Fruit fly (Drosophila melanogaster): Measurements from ENCODE around the gene AhcyL1.

Gene AhcyL1

dm6 chr3L:2785941-2786340 is 13.8 kb upstream of the AhcyL1 start:
- TF ChIP-seq CG5204 (GFP tag; optimal IDR thresholded peaks at IDR 0.05) (no peak), toe (GFP tag; optimal IDR thresholded peaks at IDR 0.05) (no peak), kay (GFP tag; ENCODE audit: borderline replicate concordance) (peak; percentile 93)

- TF ChIP-seq bab1 (GFP tag; optimal IDR thresholded peaks at IDR 0.05), result no peak
- peak; percentile 29 for TF ChIP-seq cic (GFP tag; optimal IDR thresholded peaks at IDR 0.05)
- TF ChIP-seq tj (GFP tag; optimal IDR thresholded peaks at IDR 0.05), result no peak
These were observed 10.5 kb upstream of the AhcyL1 start for dm6 chr3L:2782678-2783027.

- peak; percentile 27 for TF ChIP-seq Mnt (GFP tag; optimal IDR thresholded peaks at IDR 0.05)
- TF ChIP-seq CG1620 (GFP tag; optimal IDR thresholded peaks at IDR 0.05), result no peak
- peak; percentile 16 for TF ChIP-seq tj (GFP tag; optimal IDR thresholded peaks at IDR 0.05)
- TF ChIP-seq cic (GFP tag; optimal IDR thresholded peaks at IDR 0.05), result peak; percentile 46
- no peak for TF ChIP-seq kay (GFP tag; ENCODE audit: borderline replicate concordance)
- TF ChIP-seq bab1 (GFP tag; optimal IDR thresholded peaks at IDR 0.05), result peak; percentile 27
- TF ChIP-seq CG14711 (tag; optimal IDR thresholded peaks at IDR 0.05), result peak; percentile 51
These were observed 10.0 kb upstream of the AhcyL1 start, which contains the start of gene Pgant6 for dm6 chr3L:2781991-2782677. Pgant6 (plus strand) TSS chr3L:2782255.

- TF ChIP-seq Clk (GFP tag; optimal IDR thresholded peaks at IDR 0.05) (no peak), bab1 (GFP tag; optimal IDR thresholded peaks at IDR 0.05) (no peak), Mnt (GFP tag; optimal IDR thresholded peaks at IDR 0.05) (peak; percentile 0)
These were observed 8.6 kb upstream of the AhcyL1 start, which contains the start of gene mRpS35 for dm6 chr3L:2780711-2781110. mRpS35 (plus strand) TSS chr3L:2780899.

dm6 chr3L:2773968-2774461 is 1.9 kb upstream of the AhcyL1 start, which contains the start of the genes CG12093 and Atg2:
CG12093 (minus strand) TSS chr3L:2774007.
Atg2 (plus strand) TSS chr3L:2774338.
- peak; percentile 97 for TF ChIP-seq CG7101 (tag; optimal IDR thresholded peaks at IDR 0.05)
- TF ChIP-seq Mnt (GFP tag; optimal IDR thresholded peaks at IDR 0.05), result peak; percentile 88
- TF ChIP-seq CG11617 (GFP tag; optimal IDR thresholded peaks at IDR 0.05), result peak; percentile 96
- TF ChIP-seq ovo (GFP tag; optimal IDR thresholded peaks at IDR 0.05), result peak; percentile 88
- peak; percentile 84 for TF ChIP-seq Hr96 (GFP tag; optimal IDR thresholded peaks at IDR 0.05)
- TF ChIP-seq toe (GFP tag; optimal IDR thresholded peaks at IDR 0.05), result peak; percentile 92
- TF ChIP-seq Crg-1 (GFP tag; optimal IDR thresholded peaks at IDR 0.05), result peak; percentile 92
- no peak for TF ChIP-seq cnc (optimal IDR thresholded peaks at IDR 0.05)
- peak; percentile 95 for TF ChIP-seq bab1 (GFP tag; optimal IDR thresholded peaks at IDR 0.05)
- TF ChIP-seq pad (GFP tag; optimal IDR thresholded peaks at IDR 0.05), result peak; percentile 82
- peak; percentile 88 for TF ChIP-seq CG14711 (tag; optimal IDR thresholded peaks at IDR 0.05)
- TF ChIP-seq kay (GFP tag; ENCODE audit: borderline replicate concordance), result no peak
- TF ChIP-seq tj (GFP tag; optimal IDR thresholded peaks at IDR 0.05), result peak; percentile 85
- peak; percentile 94 for TF ChIP-seq CG12768 (GFP tag; optimal IDR thresholded peaks at IDR 0.05)
- TF ChIP-seq CG1620 (GFP tag; optimal IDR thresholded peaks at IDR 0.05), result peak; percentile 95
- peak; percentile 89 for TF ChIP-seq Clk (GFP tag; optimal IDR thresholded peaks at IDR 0.05)
- TF ChIP-seq CG33017 (tag; optimal IDR thresholded peaks at IDR 0.05), result peak; percentile 95
- TF ChIP-seq cic (GFP tag; optimal IDR thresholded peaks at IDR 0.05), result peak; percentile 72
- peak; percentile 95 for TF ChIP-seq CG7045 (GFP tag; optimal IDR thresholded peaks at IDR 0.05)
- no peak for TF ChIP-seq CG5204 (GFP tag; optimal IDR thresholded peaks at IDR 0.05)

dm6 chr3L:2766269-2767088 is 5.6 kb downstream of the AhcyL1 start, which contains the start of the genes Mrtf and Non2:
Mrtf (minus strand) TSS chr3L:2766536.
Non2 (plus strand) TSS chr3L:2766999.
- peak; percentile 34 for TF ChIP-seq Mnt (GFP tag; optimal IDR thresholded peaks at IDR 0.05)
- TF ChIP-seq tj (GFP tag; optimal IDR thresholded peaks at IDR 0.05), result peak; percentile 4
- TF ChIP-seq CG1620 (GFP tag; optimal IDR thresholded peaks at IDR 0.05), result peak; percentile 71
- peak; percentile 23 for TF ChIP-seq Clk (GFP tag; optimal IDR thresholded peaks at IDR 0.05)
- TF ChIP-seq CG5204 (GFP tag; optimal IDR thresholded peaks at IDR 0.05), result peak; percentile 84
- TF ChIP-seq bab1 (GFP tag; optimal IDR thresholded peaks at IDR 0.05), result peak; percentile 39
- TF ChIP-seq cnc (optimal IDR thresholded peaks at IDR 0.05), result no peak
- peak; percentile 13 for TF ChIP-seq Crg-1 (GFP tag; optimal IDR thresholded peaks at IDR 0.05)
- TF ChIP-seq CG7101 (tag; optimal IDR thresholded peaks at IDR 0.05), result peak; percentile 63
- peak; percentile 42 for TF ChIP-seq ovo (GFP tag; optimal IDR thresholded peaks at IDR 0.05)
- peak; percentile 96 for TF ChIP-seq CG14711 (tag; optimal IDR thresholded peaks at IDR 0.05)
- peak; percentile 48 for TF ChIP-seq kay (GFP tag; ENCODE audit: borderline replicate concordance)
- no peak for TF ChIP-seq cic (GFP tag; optimal IDR thresholded peaks at IDR 0.05)
- TF ChIP-seq Hr96 (GFP tag; optimal IDR thresholded peaks at IDR 0.05), result peak; percentile 79
- peak; percentile 64 for TF ChIP-seq CG12768 (GFP tag; optimal IDR thresholded peaks at IDR 0.05)
- TF ChIP-seq pad (GFP tag; optimal IDR thresholded peaks at IDR 0.05), result peak; percentile 18
- peak; percentile 86 for TF ChIP-seq toe (GFP tag; optimal IDR thresholded peaks at IDR 0.05)
- peak; percentile 63 for TF ChIP-seq CG11617 (GFP tag; optimal IDR thresholded peaks at IDR 0.05)
- peak; percentile 2 for TF ChIP-seq CG7045 (GFP tag; optimal IDR thresholded peaks at IDR 0.05)
- peak; percentile 14 for TF ChIP-seq CG33017 (tag; optimal IDR thresholded peaks at IDR 0.05)
